Fruit fly (Drosophila melanogaster) whole organism, prepupa: ENCODE measurements around the gene tap.

Experiments
- Blimp-1 ChIP-seq: fragments of 200-800 bp; sonication (Bioruptor generic); optimal IDR thresholded peaks from 3 replicates; lab custom pipeline; 2017; ENCODE audit warnings: missing biosample characterization, missing genetic modification characterization, mild to moderate bottlenecking, moderate library complexity, missing genetic modification reagents
- CG10631 ChIP-seq: fragments of 200-800 bp; sonication (Bioruptor generic); optimal IDR thresholded peaks from 2 replicates; lab custom pipeline; 2016; ENCODE audit warnings: missing biosample characterization, missing genetic modification characterization
- CG10669 ChIP-seq: fragments of 200-800 bp; sonication (Bioruptor generic); optimal IDR thresholded peaks from 3 replicates; lab custom pipeline; 2018; ENCODE audit warnings: missing biosample characterization, mild to moderate bottlenecking, missing genetic modification characterization, moderate library complexity
- CG11762 ChIP-seq: fragments of 200-800 bp; sonication (Bioruptor generic); optimal IDR thresholded peaks from 3 replicates; lab custom pipeline; 2016; ENCODE audit warnings: missing biosample characterization, missing genetic modification characterization; ENCODE audit not compliant: insufficient read depth
- CG11902 ChIP-seq: fragments of 200-800 bp; sonication (Bioruptor generic); optimal IDR thresholded peaks from 3 replicates; lab custom pipeline; 2016; ENCODE audit warnings: missing biosample characterization, missing genetic modification characterization
- CG1621 ChIP-seq: fragments of 200-800 bp; sonication (Bioruptor generic); optimal IDR thresholded peaks from 3 replicates; lab custom pipeline; 2018; ENCODE audit warnings: missing biosample characterization, mild to moderate bottlenecking, missing genetic modification characterization
- CG16779 ChIP-seq: fragments of 200-800 bp; sonication (Bioruptor generic); optimal IDR thresholded peaks from 3 replicates; lab custom pipeline; 2017; ENCODE audit warnings: missing biosample characterization, mild to moderate bottlenecking, missing genetic modification characterization
- CG31627 ChIP-seq: fragments of 200-800 bp; sonication (Bioruptor generic); optimal IDR thresholded peaks from 3 replicates; lab custom pipeline; 2016; ENCODE audit warnings: missing biosample characterization, missing genetic modification characterization
- CG34406 ChIP-seq: fragments of 200-800 bp; sonication (Bioruptor generic); optimal IDR thresholded peaks from 3 replicates; lab custom pipeline; 2016; ENCODE audit warnings: missing biosample characterization, missing genetic modification characterization
- CG4318 ChIP-seq: fragments of 200-800 bp; sonication (Bioruptor generic); optimal IDR thresholded peaks from 3 replicates; lab custom pipeline; 2017; ENCODE audit warnings: missing biosample characterization, mild to moderate bottlenecking, missing genetic modification characterization
- CG6854 ChIP-seq: fragments of 200-800 bp; sonication (Bioruptor generic); optimal IDR thresholded peaks from 2 replicates; lab custom pipeline; 2017; ENCODE audit warnings: missing biosample characterization, mild to moderate bottlenecking, missing genetic modification characterization
- CG7368 ChIP-seq: fragments of 200-800 bp; sonication (Bioruptor generic); optimal IDR thresholded peaks from 3 replicates; lab custom pipeline; 2016; ENCODE audit warnings: missing biosample characterization, missing genetic modification characterization
- CG8119 ChIP-seq: fragments of 200-800 bp; sonication (Bioruptor generic); IDR thresholded peaks from 3 replicates; pipeline ENCODE4 v1.3.6; 2022; ENCODE audit warnings: missing biosample characterization, missing genetic modification characterization
- CG9139 ChIP-seq: fragments of 200-800 bp; sonication (Bioruptor generic); optimal IDR thresholded peaks from 3 replicates; lab custom pipeline; 2017; ENCODE audit warnings: missing biosample characterization, mild to moderate bottlenecking, missing genetic modification characterization
- Eip75B ChIP-seq: fragments of 200-800 bp; sonication (Bioruptor generic); optimal IDR thresholded peaks from 3 replicates; lab custom pipeline; 2016; ENCODE audit warnings: missing biosample characterization, missing genetic modification characterization
- Eip78C ChIP-seq: fragments of 200-800 bp; sonication (Bioruptor generic); peaks from one replicate; lab custom pipeline; 2016; ENCODE audit warnings: missing biosample characterization, missing genetic modification characterization
- Eip93F ChIP-seq: fragments of 200-800 bp; sonication (Bioruptor generic); optimal IDR thresholded peaks from 2 replicates; lab custom pipeline; 2016; ENCODE audit warnings: missing biosample characterization, mild to moderate bottlenecking, missing genetic modification characterization
- Ets96B ChIP-seq: fragments of 200-800 bp; optimal IDR thresholded peaks from 2 replicates; lab custom pipeline; 2019; ENCODE audit warnings: missing biosample characterization, mild to moderate bottlenecking, missing genetic modification characterization, moderate library complexity
- Lpt ChIP-seq: fragments of 200-800 bp; sonication (Bioruptor generic); optimal IDR thresholded peaks from 3 replicates; lab custom pipeline; 2016; ENCODE audit warnings: missing biosample characterization, missing genetic modification characterization
- Met ChIP-seq: fragments of 200-800 bp; sonication (Bioruptor generic); optimal IDR thresholded peaks from 3 replicates; lab custom pipeline; 2016; ENCODE audit warnings: missing biosample characterization, missing genetic modification characterization
- Smox ChIP-seq: fragments of 200-800 bp; sonication (Bioruptor generic); optimal IDR thresholded peaks from 3 replicates; lab custom pipeline; 2016; ENCODE audit warnings: missing biosample characterization, missing genetic modification characterization
- Sox102F ChIP-seq: fragments of 200-800 bp; sonication (Bioruptor generic); optimal IDR thresholded peaks from 2 replicates; lab custom pipeline; 2016; ENCODE audit warnings: missing biosample characterization, mild to moderate bottlenecking, missing genetic modification characterization
- Sox14 ChIP-seq: fragments of 200-800 bp; sonication (Bioruptor generic); optimal IDR thresholded peaks from 3 replicates; lab custom pipeline; 2016; ENCODE audit warnings: missing biosample characterization, missing genetic modification characterization
- Sox15 ChIP-seq: fragments of 200-800 bp; sonication (Bioruptor generic); optimal IDR thresholded peaks from 3 replicates; lab custom pipeline; 2016; ENCODE audit warnings: missing biosample characterization, missing genetic modification characterization
- dac ChIP-seq: fragments of 200-800 bp; sonication (Bioruptor generic); optimal IDR thresholded peaks from 2 replicates; lab custom pipeline; 2017; ENCODE audit warnings: missing biosample characterization, mild to moderate bottlenecking, missing genetic modification characterization
- eg ChIP-seq: fragments of 200-800 bp; sonication (Bioruptor generic); IDR thresholded peaks from 3 replicates; pipeline ENCODE4 v1.3.6; 2022; ENCODE audit warnings: missing biosample characterization, missing genetic modification characterization
- esn ChIP-seq: fragments of 200-800 bp; sonication (Bioruptor generic); optimal IDR thresholded peaks from 2 replicates; lab custom pipeline; 2016; ENCODE audit warnings: missing biosample characterization, mild to moderate bottlenecking, missing genetic modification characterization, moderate library complexity
- fkh ChIP-seq: fragments of 200-800 bp; sonication (Bioruptor generic); optimal IDR thresholded peaks from 3 replicates; lab custom pipeline; 2017; ENCODE audit warnings: missing biosample characterization, mild to moderate bottlenecking, missing genetic modification characterization, moderate library complexity
- lz ChIP-seq: fragments of 200-800 bp; sonication (Bioruptor generic); optimal IDR thresholded peaks from 3 replicates; lab custom pipeline; 2016; ENCODE audit warnings: missing biosample characterization, missing genetic modification characterization
- net ChIP-seq: fragments of 200-800 bp; sonication (Bioruptor generic); optimal IDR thresholded peaks from 3 replicates; lab custom pipeline; 2016; ENCODE audit warnings: missing biosample characterization, missing genetic modification characterization
- pdm3 ChIP-seq: fragments of 200-800 bp; sonication (Bioruptor generic); optimal IDR thresholded peaks from 3 replicates; lab custom pipeline; 2016; ENCODE audit warnings: missing biosample characterization, missing genetic modification characterization
- topi ChIP-seq: fragments of 200-800 bp; sonication (Bioruptor generic); optimal IDR thresholded peaks from 3 replicates; lab custom pipeline; 2016; ENCODE audit warnings: missing biosample characterization, missing genetic modification characterization
- vri ChIP-seq: fragments of 200-800 bp; sonication (Bioruptor generic); optimal IDR thresholded peaks from 3 replicates; lab custom pipeline; 2016; ENCODE audit warnings: missing biosample characterization, mild to moderate bottlenecking, missing genetic modification characterization

The tap gene

dm6 chr3L:17357431-17357830 is 2.1 kb upstream of the tap start:
- TF ChIP-seq net (GFP tag; lab: Kevin White, UChicago) (no peak), pdm3 (GFP tag; lab: Kevin White, UChicago) (no peak), CG9139 (GFP tag; lab: Kevin White, UChicago) (no peak), CG31627 (GFP tag; lab: Kevin White, UChicago) (no peak)

DNA sequence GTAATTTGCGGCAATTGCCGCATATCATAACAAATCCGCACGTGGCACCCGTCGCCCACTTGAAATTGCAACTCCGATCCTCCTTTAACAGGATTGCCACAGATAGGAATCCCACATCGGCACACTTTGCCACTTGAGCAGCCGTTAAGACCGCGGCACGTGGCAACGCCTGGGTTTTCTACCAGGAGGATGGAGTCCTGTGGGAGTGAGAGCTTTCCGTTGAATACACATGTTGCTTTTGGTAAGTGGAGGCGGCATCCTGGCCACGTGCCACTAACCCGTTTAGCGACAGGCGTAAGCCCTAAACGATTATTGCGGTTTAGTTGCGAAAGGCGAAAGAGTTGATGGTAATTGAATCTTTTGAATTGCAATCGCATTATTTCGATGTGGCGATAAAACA is 992 bp upstream of the tap start:
- no peak for TF ChIP-seq Eip78C (GFP tag; lab: Kevin White, UChicago)

- no peak for TF ChIP-seq CG11902 (GFP tag; lab: Kevin White, UChicago)
- TF ChIP-seq CG4318 (GFP tag; lab: Kevin White, UChicago): no peak
- TF ChIP-seq CG34406 (GFP tag; lab: Kevin White, UChicago): no peak
- TF ChIP-seq Eip75B (GFP tag; lab: Kevin White, UChicago): no peak
- no peak for TF ChIP-seq CG16779 (tag; lab: Kevin White, UChicago)
- no peak for TF ChIP-seq Met (GFP tag; lab: Kevin White, UChicago)
- TF ChIP-seq CG31627 (GFP tag; lab: Kevin White, UChicago): no peak
- TF ChIP-seq Ets96B (tag; lab: Kevin White, UChicago): no peak
- no peak for TF ChIP-seq CG7368
- TF ChIP-seq CG8119 (GFP tag; lab: Robert Waterston, UW): no peak
- no peak for TF ChIP-seq Smox (GFP tag; lab: Kevin White, UChicago)
- TF ChIP-seq CG10669 (GFP tag; lab: Kevin White, UChicago): no peak
Measured at dm6 chr3L:17361925-17362324, 2.4 kb downstream of the tap start.

DNA sequence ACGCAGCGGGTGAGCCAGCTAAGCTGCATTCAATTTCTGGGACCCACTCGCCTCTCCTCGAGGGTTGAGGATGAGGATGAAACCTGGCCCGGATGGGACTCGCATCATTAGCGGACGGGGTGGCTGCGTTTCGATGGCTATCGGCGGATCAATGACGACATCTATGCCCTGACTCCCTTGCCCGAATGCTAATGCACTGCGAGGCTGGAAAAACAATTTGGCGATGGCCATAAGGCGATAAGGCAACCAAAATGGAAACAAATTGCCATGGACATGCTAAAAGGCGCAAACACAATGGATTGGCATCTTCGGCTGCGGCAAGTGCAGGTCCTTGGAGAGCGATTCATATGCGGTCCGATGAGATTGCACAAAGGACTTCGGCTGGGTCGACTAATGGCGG is 3.5 kb downstream of the tap start:
- TF ChIP-seq CG11762 (GFP tag; lab: Kevin White, UChicago) (no peak), Ets96B (tag; lab: Kevin White, UChicago) (no peak), vri (GFP tag; lab: Kevin White, UChicago) (no peak), CG6854 (GFP tag; lab: Kevin White, UChicago) (no peak), Eip93F (GFP tag; lab: Kevin White, UChicago) (no peak), CG1621 (tag; lab: Kevin White, UChicago) (no peak), CG9139 (GFP tag; lab: Kevin White, UChicago) (no peak), topi (no peak), fkh (GFP tag; lab: Kevin White, UChicago) (no peak)
- TF ChIP-seq, all 60 proteins: peak for 0

- TF ChIP-seq pdm3 (GFP tag; lab: Kevin White, UChicago) (no peak), Lpt (GFP tag; lab: Kevin White, UChicago) (no peak), lz (GFP tag; lab: Kevin White, UChicago) (no peak), topi (no peak), eg (GFP tag; lab: Robert Waterston, UW) (no peak), Smox (GFP tag; lab: Kevin White, UChicago) (no peak), Sox14 (GFP tag; lab: Kevin White, UChicago) (no peak), Sox15 (no peak), dac (GFP tag; lab: Kevin White, UChicago) (no peak), CG10631 (GFP tag; lab: Kevin White, UChicago) (no peak), Ets96B (tag; lab: Kevin White, UChicago) (no peak), Sox102F (no peak), Blimp-1 (GFP tag; lab: Kevin White, UChicago) (no peak), esn (GFP tag; lab: Kevin White, UChicago) (no peak)
Measured at dm6 chr3L:17364023-17364422, 4.5 kb downstream of the tap start.
